Fruit fly (Drosophila melanogaster) whole organism, embryonic: ENCODE results near the gene CG10063.

Experiments used
- Abd-B ChIP-seq: fragments of 200-800 bp; sonication (Bioruptor generic); optimal IDR thresholded peaks from 2 replicates; lab custom pipeline; 2018; ENCODE audit warnings: missing biosample characterization, mild to moderate bottlenecking, missing genetic modification characterization, moderate library complexity
- C15 ChIP-seq: fragments of 200-800 bp; sonication (Bioruptor generic); IDR thresholded peaks from 3 replicates; pipeline ENCODE4 v1.3.6; 2022; ENCODE audit warnings: missing biosample characterization, missing genetic modification characterization
- CG10959 ChIP-seq: fragments of 200-800 bp; sonication (Bioruptor generic); IDR thresholded peaks from 2 replicates; pipeline ENCODE4 v1.3.6; 2022; ENCODE audit warnings: missing biosample characterization, missing genetic modification characterization
- CG11085 ChIP-seq: fragments of 200-800 bp; sonication (Bioruptor generic); IDR thresholded peaks from 2 replicates; pipeline ENCODE4 v1.3.6; 2022; ENCODE audit warnings: missing biosample characterization, missing genetic modification characterization
- CG11696 ChIP-seq: fragments of 200-800 bp; sonication (Bioruptor generic); IDR thresholded peaks from 2 replicates; pipeline ENCODE4 v1.3.6; 2022; ENCODE audit warnings: missing biosample characterization, missing genetic modification characterization
- CG12219 ChIP-seq: fragments of 200-800 bp; sonication (Bioruptor generic); optimal IDR thresholded peaks from 3 replicates; lab custom pipeline; 2018; ENCODE audit warnings: missing biosample characterization, mild to moderate bottlenecking, missing genetic modification characterization
- CG12391 ChIP-seq: fragments of 200-800 bp; sonication (Bioruptor generic); optimal IDR thresholded peaks from 3 replicates; lab custom pipeline; 2018; ENCODE audit warnings: missing biosample characterization, mild to moderate bottlenecking, missing genetic modification characterization, moderate library complexity
- CG1647 ChIP-seq: fragments of 200-800 bp; sonication (Bioruptor generic); optimal IDR thresholded peaks from 3 replicates; lab custom pipeline; 2016; ENCODE audit warnings: missing biosample characterization, missing genetic modification characterization
- CG18599 ChIP-seq: fragments of 200-800 bp; sonication (Bioruptor generic); optimal IDR thresholded peaks from 3 replicates; lab custom pipeline; 2017; ENCODE audit warnings: missing biosample characterization, missing genetic modification characterization, mild to moderate bottlenecking, moderate library complexity, missing genetic modification reagents
- CG30403 ChIP-seq: fragments of 200-800 bp; sonication (Bioruptor generic); optimal IDR thresholded peaks from 3 replicates; lab custom pipeline; 2016; ENCODE audit warnings: missing biosample characterization, missing genetic modification characterization
- CG31224 ChIP-seq: fragments of 200-800 bp; sonication (Bioruptor generic); IDR thresholded peaks from 2 replicates; pipeline ENCODE4 v1.3.6; 2022; ENCODE audit warnings: missing biosample characterization, missing genetic modification characterization
- CG31388 ChIP-seq: fragments of 200-800 bp; sonication (Bioruptor generic); optimal IDR thresholded peaks from 2 replicates; lab custom pipeline; 2016; ENCODE audit warnings: missing biosample characterization, missing genetic modification characterization
- CG32532 ChIP-seq: fragments of 200-800 bp; sonication (Bioruptor generic); IDR thresholded peaks from 2 replicates; pipeline ENCODE4 v1.3.6; 2022; ENCODE audit warnings: missing biosample characterization, missing genetic modification characterization
- CG32772 ChIP-seq: fragments of 200-800 bp; sonication (Bioruptor generic); IDR thresholded peaks from 2 replicates; pipeline ENCODE4 v1.3.6; 2022; ENCODE audit warnings: missing biosample characterization, missing genetic modification characterization
- CG43689 ChIP-seq: fragments of 200-800 bp; sonication (Bioruptor generic); IDR thresholded peaks from 2 replicates; pipeline ENCODE4 v1.3.6; 2022; ENCODE audit warnings: missing biosample characterization, missing genetic modification characterization
- CG4820 ChIP-seq: fragments of 200-800 bp; sonication (Bioruptor generic); optimal IDR thresholded peaks from 3 replicates; lab custom pipeline; 2016; ENCODE audit warnings: missing biosample characterization, missing genetic modification characterization
- CG5180 ChIP-seq: fragments of 200-800 bp; sonication (Bioruptor generic); optimal IDR thresholded peaks from 3 replicates; lab custom pipeline; 2017; ENCODE audit warnings: missing biosample characterization, missing genetic modification characterization, mild to moderate bottlenecking, moderate library complexity, missing genetic modification reagents
- CG6175 ChIP-seq: fragments of 200-800 bp; sonication (Bioruptor generic); IDR thresholded peaks from 3 replicates; pipeline ENCODE4 v1.3.6; 2022; ENCODE audit warnings: missing biosample characterization, missing genetic modification characterization
- CG6272 ChIP-seq: fragments of 200-800 bp; sonication (Bioruptor generic); IDR thresholded peaks from 2 replicates; pipeline ENCODE4 v1.3.6; 2022; ENCODE audit warnings: missing biosample characterization, missing genetic modification characterization
- CG8388 ChIP-seq: fragments of 200-800 bp; sonication (Bioruptor generic); optimal IDR thresholded peaks from 2 replicates; lab custom pipeline; 2019; ENCODE audit warnings: missing biosample characterization, mild to moderate bottlenecking, missing genetic modification characterization, moderate library complexity
- CG9437 ChIP-seq: fragments of 200-800 bp; sonication (Bioruptor generic); optimal IDR thresholded peaks from 2 replicates; lab custom pipeline; 2018; ENCODE audit warnings: missing biosample characterization, mild to moderate bottlenecking, missing genetic modification characterization
- CG9727 ChIP-seq: fragments of 200-800 bp; sonication (Bioruptor generic); optimal IDR thresholded peaks from 3 replicates; lab custom pipeline; 2017; ENCODE audit warnings: missing biosample characterization, mild to moderate bottlenecking, missing genetic modification characterization
- CG9876 ChIP-seq: fragments of 200-800 bp; sonication (Bioruptor generic); optimal IDR thresholded peaks from 2 replicates; lab custom pipeline; 2016; ENCODE audit warnings: missing biosample characterization, missing genetic modification characterization
- CoRest ChIP-seq: fragments of 200-800 bp; sonication (Bioruptor generic); optimal IDR thresholded peaks from 3 replicates; lab custom pipeline; 2018; ENCODE audit warnings: missing biosample characterization, mild to moderate bottlenecking, missing genetic modification characterization, moderate library complexity
- D19B ChIP-seq: fragments of 200-800 bp; sonication (Bioruptor generic); optimal IDR thresholded peaks from 2 replicates; lab custom pipeline; 2017; ENCODE audit warnings: missing biosample characterization, mild to moderate bottlenecking, missing genetic modification characterization
- Dad ChIP-seq: fragments of 200-800 bp; sonication (Bioruptor generic); optimal IDR thresholded peaks from 3 replicates; lab custom pipeline; 2016; ENCODE audit warnings: missing biosample characterization, missing genetic modification characterization
- E2f1 ChIP-seq: fragments of 200-800 bp; sonication (Bioruptor generic); IDR thresholded peaks from 2 replicates; pipeline ENCODE4 v1.3.6; 2022; ENCODE audit warnings: missing biosample characterization, missing genetic modification characterization
- Gug ChIP-seq: fragments of 200-800 bp; sonication (Bioruptor generic); IDR thresholded peaks from 4 replicates; pipeline ENCODE4 v1.3.6; 2022; ENCODE audit warnings: missing biosample characterization, missing genetic modification characterization
- MBD-R2 ChIP-seq: fragments of 200-800 bp; sonication (Bioruptor generic); IDR thresholded peaks from 2 replicates; pipeline ENCODE4 v1.3.6; 2022; ENCODE audit warnings: missing biosample characterization, missing genetic modification characterization
- Meics ChIP-seq: fragments of 200-800 bp; sonication (Bioruptor generic); optimal IDR thresholded peaks from 2 replicates; lab custom pipeline; 2017; ENCODE audit warnings: missing biosample characterization, mild to moderate bottlenecking, missing genetic modification characterization
- Mrtf ChIP-seq: fragments of 200-800 bp; sonication (Bioruptor generic); IDR thresholded peaks from 3 replicates; pipeline ENCODE4 v1.3.6; 2022; ENCODE audit warnings: missing biosample characterization, missing genetic modification characterization
- NC2α ChIP-seq: fragments of 200-800 bp; sonication (Bioruptor generic); optimal IDR thresholded peaks from 2 replicates; lab custom pipeline; 2016; ENCODE audit warnings: missing biosample characterization, missing genetic modification characterization
- NFAT ChIP-seq: fragments of 200-800 bp; sonication (Bioruptor generic); IDR thresholded peaks from 2 replicates; pipeline ENCODE4 v1.3.6; 2022; ENCODE audit warnings: missing biosample characterization, missing genetic modification characterization
- ap ChIP-seq: fragments of 200-800 bp; sonication (Bioruptor generic); IDR thresholded peaks from 2 replicates; pipeline ENCODE4 v1.3.6; 2022; ENCODE audit warnings: missing biosample characterization, missing genetic modification characterization
- br ChIP-seq: fragments of >200 bp; optimal IDR thresholded peaks from 2 replicates; lab custom pipeline; 2017
- caup ChIP-seq: fragments of 200-800 bp; sonication (Bioruptor generic); optimal IDR thresholded peaks from 3 replicates; lab custom pipeline; 2017; ENCODE audit warnings: missing biosample characterization, mild to moderate bottlenecking, missing genetic modification characterization, moderate library complexity; ENCODE audit not compliant: severe bottlenecking
- crol ChIP-seq: fragments of 200-800 bp; sonication (Bioruptor generic); IDR thresholded peaks from 2 replicates; pipeline ENCODE4 v1.3.6; 2022; ENCODE audit warnings: missing biosample characterization, missing genetic modification characterization
- da ChIP-seq: fragments of 200-800 bp; sonication (Bioruptor generic); optimal IDR thresholded peaks from 2 replicates; lab custom pipeline; 2016; ENCODE audit warnings: missing biosample characterization, missing genetic modification characterization
- dati ChIP-seq: fragments of 200-800 bp; sonication (Bioruptor generic); IDR thresholded peaks from 2 replicates; pipeline ENCODE4 v1.3.6; 2022; ENCODE audit warnings: missing biosample characterization, missing genetic modification characterization
- gcm ChIP-seq: fragments of 200-800 bp; sonication (Bioruptor generic); optimal IDR thresholded peaks from 2 replicates; lab custom pipeline; 2019; ENCODE audit warnings: missing biosample characterization, mild to moderate bottlenecking, missing genetic modification characterization, moderate library complexity
- lab ChIP-seq: fragments of 200-800 bp; sonication (Bioruptor generic); optimal IDR thresholded peaks from 3 replicates; lab custom pipeline; 2017; ENCODE audit warnings: missing biosample characterization, missing genetic modification characterization, mild to moderate bottlenecking, moderate library complexity, missing genetic modification reagents
- nmo ChIP-seq: fragments of 200-800 bp; sonication (Bioruptor generic); optimal IDR thresholded peaks from 2 replicates; lab custom pipeline; 2018; ENCODE audit warnings: missing biosample characterization, mild to moderate bottlenecking, missing genetic modification characterization, moderate library complexity
- oc ChIP-seq: fragments of 200-800 bp; sonication (Bioruptor generic); optimal IDR thresholded peaks from 2 replicates; lab custom pipeline; 2018; ENCODE audit warnings: missing biosample characterization, mild to moderate bottlenecking, missing genetic modification characterization, moderate library complexity
- prd ChIP-seq, 3 experiments: fragments of >200 bp in 2 of 3; fragments of 200-800 bp in 1 of 3; sonication (Bioruptor generic) in 1 of 3; optimal IDR thresholded peaks in 2 of 3; IDR thresholded peaks in 1 of 3; 2 replicates in 2 of 3; 3 replicates in 1 of 3; pipeline versions ENCODE4 v1.3.6 to Lab custom; 2017 to 2022; ENCODE audit warnings: missing biosample characterization in 1 of 3, missing genetic modification characterization in 1 of 3
- rib ChIP-seq: fragments of 200-800 bp; sonication (Bioruptor generic); IDR thresholded peaks from 2 replicates; pipeline ENCODE4 v1.3.6; 2022; ENCODE audit warnings: missing biosample characterization, missing genetic modification characterization
- seq ChIP-seq: fragments of 200-800 bp; sonication (Bioruptor generic); IDR thresholded peaks from 2 replicates; pipeline ENCODE4 v1.3.6; 2022; ENCODE audit warnings: missing biosample characterization, missing genetic modification characterization
- stwl ChIP-seq: fragments of 200-800 bp; sonication (Bioruptor generic); optimal IDR thresholded peaks from 3 replicates; lab custom pipeline; 2018; ENCODE audit warnings: missing biosample characterization, mild to moderate bottlenecking, missing genetic modification characterization, moderate library complexity
- tup ChIP-seq: fragments of 200-800 bp; sonication (Bioruptor generic); optimal IDR thresholded peaks from 2 replicates; lab custom pipeline; 2016; ENCODE audit warnings: missing biosample characterization, mild to moderate bottlenecking, missing genetic modification characterization, moderate library complexity
- unpg ChIP-seq: fragments of 200-800 bp; sonication (Bioruptor generic); optimal IDR thresholded peaks from 3 replicates; lab custom pipeline; 2018; ENCODE audit warnings: missing biosample characterization, mild to moderate bottlenecking, missing genetic modification characterization, moderate library complexity
- vvl ChIP-seq: fragments of 200-800 bp; sonication (Bioruptor generic); IDR thresholded peaks from 2 replicates; pipeline ENCODE4 v1.3.6; 2022; ENCODE audit warnings: missing biosample characterization, missing genetic modification characterization
- zfh1 ChIP-seq: fragments of 200-800 bp; sonication (Bioruptor generic); IDR thresholded peaks from 3 replicates; pipeline ENCODE4 v1.3.6; 2022; ENCODE audit warnings: missing biosample characterization, missing genetic modification characterization

The CG10063 gene

DNA sequence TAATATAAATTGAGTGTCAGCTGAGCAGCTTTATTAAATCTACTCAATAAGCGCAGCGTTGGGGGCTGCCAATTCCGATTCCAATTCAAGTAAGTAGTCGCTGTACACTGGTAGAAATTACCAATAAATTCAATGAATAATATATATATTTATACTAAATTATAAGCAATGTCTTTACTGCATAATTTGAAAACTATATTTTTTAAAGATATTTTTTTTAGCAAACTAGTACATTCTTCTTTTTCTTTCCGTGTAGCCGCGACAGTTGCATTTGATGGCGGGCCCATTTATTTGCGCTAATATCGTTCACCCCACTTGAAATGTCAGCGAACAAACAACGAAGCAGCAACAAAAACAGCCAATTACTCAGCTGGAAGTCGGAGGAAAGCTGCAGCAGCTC is 5.1 kb upstream of the CG10063 start (continued):
- TF ChIP-seq CG30403 (GFP tag; lab: Kevin White, UChicago) (peak; percentile 38), CG6272 (GFP tag; lab: Robert Waterston, UW) (no peak), CG1647 (GFP tag; lab: Kevin White, UChicago) (no peak), CG31224 (GFP tag; lab: Robert Waterston, UW) (no peak), CG31388 (GFP tag; lab: Kevin White, UChicago) (no peak), br (lab: Kevin White, UChicago) (no peak), gcm (GFP tag; lab: Kevin White, UChicago) (peak; percentile 32), oc (tag; lab: Kevin White, UChicago) (peak; percentile 37), CG9727 (GFP tag; lab: Kevin White, UChicago) (peak; percentile 72), MBD-R2 (GFP tag; lab: Robert Waterston, UW) (peak; percentile 46; the same call in 1 of the 2 replicates), CG11085 (GFP tag; lab: Robert Waterston, UW) (no peak), E2f1 (GFP tag; lab: Robert Waterston, UW) (peak; percentile 65), CG32532 (GFP tag; lab: Robert Waterston, UW) (peak; percentile 44; the same call in 1 of the 2 replicates), NC2α (GFP tag; lab: Kevin White, UChicago) (no peak), rib (GFP tag; lab: Robert Waterston, UW) (no peak), lab (GFP tag; lab: Kevin White, UChicago) (peak; percentile 68), ap (GFP tag; lab: Robert Waterston, UW) (peak; percentile 41; the same call in 1 of the 2 replicates), prd (optimal IDR thresholded peaks at IDR 0.05; lab: Kevin White, UChicago) (no peak), prd (GFP tag; IDR thresholded peaks at IDR 0.05; lab: Robert Waterston, UW) (peak; percentile 72), tup (GFP tag; lab: Kevin White, UChicago) (no peak), nmo (GFP tag; lab: Kevin White, UChicago) (peak; percentile 65), unpg (GFP tag; lab: Kevin White, UChicago) (peak; percentile 70), CG8388 (GFP tag; lab: Kevin White, UChicago) (peak; percentile 65), D19B (GFP tag; lab: Kevin White, UChicago) (peak; percentile 8), CoRest (peak; percentile 54), Mrtf (GFP tag; lab: Robert Waterston, UW) (no peak), CG43689 (GFP tag; lab: Robert Waterston, UW) (peak; percentile 47; the same call in 1 of the 2 replicates), vvl (GFP tag; lab: Robert Waterston, UW) (peak; percentile 86), CG12391 (tag; lab: Kevin White, UChicago) (peak; percentile 75), zfh1 (GFP tag; lab: Robert Waterston, UW) (peak; percentile 77), dati (no peak), CG9437 (GFP tag; lab: Kevin White, UChicago) (peak; percentile 19), seq (GFP tag; lab: Robert Waterston, UW) (peak; percentile 62), da (no peak), CG18599 (GFP tag; lab: Kevin White, UChicago) (peak; percentile 50), stwl (tag; lab: Kevin White, UChicago) (peak; percentile 6), CG12219 (GFP tag; lab: Kevin White, UChicago) (peak; percentile 21), Abd-B (peak; percentile 62), crol (no peak; the same call in 1 of the 2 replicates), CG4820 (peak; percentile 31), CG10959 (GFP tag; lab: Robert Waterston, UW) (peak; percentile 65), C15 (0 out of 3 replicates have a peak, but pooled peaks have one; percentile 33), CG9876 (GFP tag; lab: Kevin White, UChicago) (no peak), Dad (GFP tag; lab: Kevin White, UChicago) (no peak), CG5180 (peak; percentile 36), NFAT (GFP tag; lab: Robert Waterston, UW) (no peak), Gug (GFP tag; lab: Robert Waterston, UW) (peak; percentile 34; the same call in 1 of the 4 replicates), CG6175 (GFP tag; lab: Robert Waterston, UW) (no peak), CG11696 (GFP tag; lab: Robert Waterston, UW) (0 out of 2 replicates have a peak, but pooled peaks have one; percentile 40), caup (GFP tag; lab: Kevin White, UChicago) (peak; percentile 44), Meics (GFP tag; lab: Kevin White, UChicago) (peak; percentile 30), CG32772 (GFP tag; lab: Robert Waterston, UW) (0 out of 2 replicates have a peak, but pooled peaks have one; percentile 24)
